Worm (Caenorhabditis elegans): ENCODE measurements around the gene ben-1.
A peak's percentile ranks its signal among the peaks of the same experiment; 100 is the strongest.

ben-1 gene

ce11 chrIII:3528342-3528741, 13.1 kb downstream of the ben-1 start, which contains the start of gene rpl-37:
Gene rpl-37, plus strand, starts transcription at chrIII:3528642.
- TF ChIP-seq vab-7 (GFP tag; IDR thresholded peaks at IDR 0.05) (no peak), unc-62 (GFP tag; optimal IDR thresholded peaks at IDR 0.05 in 1 of 2) (no peak), unc-62 (tag; optimal IDR thresholded peaks at IDR 0.05) (no peak), ctbp-1 (GFP tag; IDR thresholded peaks at IDR 0.05) (no peak), zfp-3 (GFP tag; conservative IDR thresholded peaks at IDR 0.05) (no peak), tag-97 (GFP tag; IDR thresholded peaks at IDR 0.05) (no peak), ceh-44 (GFP tag; IDR thresholded peaks at IDR 0.05) (no peak), snpc-4 (tag; optimal IDR thresholded peaks at IDR 0.05) (no peak), daf-19 (GFP tag; conservative IDR thresholded peaks at IDR 0.05) (no peak), mdl-1 (tag; optimal IDR thresholded peaks at IDR 0.05) (no peak)

ce11 chrIII:3523363-3523762, 18.1 kb downstream of the ben-1 start:
- TF ChIP-seq R02D3.7 (tag; optimal IDR thresholded peaks at IDR 0.05) (no peak), F26F4.8 (GFP tag; conservative IDR thresholded peaks at IDR 0.05) (no peak), unc-62 (GFP tag; optimal IDR thresholded peaks at IDR 0.05 in 1 of 2) (peak in 1 of 2 experiments; percentile 97), unc-62 (tag; optimal IDR thresholded peaks at IDR 0.05) (no peak)

- no peak for TF ChIP-seq egl-27 (tag; optimal IDR thresholded peaks at IDR 0.05)
- no peak for TF ChIP-seq lir-3 (tag; optimal IDR thresholded peaks at IDR 0.05)
- TF ChIP-seq pqm-1 (tag; optimal IDR thresholded peaks at IDR 0.05), result peak; percentile 55
- no peak for TF ChIP-seq lin-13 (GFP tag; optimal IDR thresholded peaks at IDR 0.05)
- peak; percentile 71 for TF ChIP-seq aha-1 (tag)
- no peak for TF ChIP-seq duxl-1 (tag; optimal IDR thresholded peaks at IDR 0.05; ENCODE audit: poor library complexity)
- no peak for TF ChIP-seq ceh-62 (tag; optimal IDR thresholded peaks at IDR 0.05)
- TF ChIP-seq daf-16 (GFP tag; optimal IDR thresholded peaks at IDR 0.05), result no peak
- TF ChIP-seq daf-16 (tag; optimal IDR thresholded peaks at IDR 0.05), result peak; percentile 67
- TF ChIP-seq lin-38 (GFP tag; IDR thresholded peaks at IDR 0.05), result no peak
- TF ChIP-seq ceh-44 (GFP tag; IDR thresholded peaks at IDR 0.05), result no peak
- peak; percentile 92 for TF ChIP-seq dmd-6 (GFP tag; IDR thresholded peaks at IDR 0.05)
- TF ChIP-seq hlh-11 (tag; optimal IDR thresholded peaks at IDR 0.05), result peak; percentile 74
- no peak for TF ChIP-seq madf-9 (GFP tag; conservative IDR thresholded peaks at IDR 0.05)
- no peak for TF ChIP-seq madf-5 (GFP tag; IDR thresholded peaks at IDR 0.05)
- TF ChIP-seq gei-8 (GFP tag; optimal IDR thresholded peaks at IDR 0.05), result no peak
- no peak for TF ChIP-seq mep-1 (tag; optimal IDR thresholded peaks at IDR 0.05)
- TF ChIP-seq ZK546.5 (tag; optimal IDR thresholded peaks at IDR 0.05), result no peak
- no peak for TF ChIP-seq saeg-2 (GFP tag; IDR thresholded peaks at IDR 0.05)
- peak in 1 of 2 experiments; percentile 18 for TF ChIP-seq lsy-2 (tag; optimal IDR thresholded peaks at IDR 0.05)
- TF ChIP-seq dve-1 (tag; optimal IDR thresholded peaks at IDR 0.05; ENCODE audit: insufficient read depth), result peak; percentile 85
- TF ChIP-seq mxl-2 (GFP tag; conservative IDR thresholded peaks at IDR 0.05), result 0 out of 2 replicates have a peak, but pooled peaks have one; percentile 21
- TF ChIP-seq mxl-3 (GFP tag; optimal IDR thresholded peaks at IDR 0.05), result peak; percentile 79
- TF ChIP-seq ZK337.2 (GFP tag; IDR thresholded peaks at IDR 0.05), result no peak
- TF ChIP-seq nhr-48 (tag; optimal IDR thresholded peaks at IDR 0.05), result peak; percentile 77
- no peak for TF ChIP-seq ctbp-1 (GFP tag; IDR thresholded peaks at IDR 0.05)
- TF ChIP-seq hmg-1.1 (GFP tag; IDR thresholded peaks at IDR 0.05), result no peak
- peak in 1 of 2 experiments; percentile 52 for TF ChIP-seq mdl-1 (tag; optimal IDR thresholded peaks at IDR 0.05)
- TF ChIP-seq F10B5.3 (tag; optimal IDR thresholded peaks at IDR 0.05), result no peak
- no peak for TF ChIP-seq daf-19 (GFP tag; conservative IDR thresholded peaks at IDR 0.05)
- no peak for TF ChIP-seq mdt-29 (GFP tag; IDR thresholded peaks at IDR 0.05)
- peak; percentile 65 for TF ChIP-seq nhr-28 (tag; optimal IDR thresholded peaks at IDR 0.05)
- no peak for TF ChIP-seq nhr-10 (tag; optimal IDR thresholded peaks at IDR 0.05)
- TF ChIP-seq ceh-82 (tag; optimal IDR thresholded peaks at IDR 0.05), result no peak
- peak; percentile 61 for TF ChIP-seq hlh-30 (tag; optimal IDR thresholded peaks at IDR 0.05; ENCODE audit: insufficient read depth)
- TF ChIP-seq Y75B8A.6 (GFP tag; IDR thresholded peaks at IDR 0.05), result no peak
- no peak for TF ChIP-seq nhr-42 (GFP tag; IDR thresholded peaks at IDR 0.05)
- no peak for TF ChIP-seq fkh-10 (GFP tag; optimal IDR thresholded peaks at IDR 0.05)
- peak; percentile 20 for TF ChIP-seq nhr-102 (tag; optimal IDR thresholded peaks at IDR 0.05)
- peak; percentile 52; the same call in 1 of the 2 replicates for TF ChIP-seq php-3 (GFP tag; IDR thresholded peaks at IDR 0.05)
These were observed 21.0 kb downstream of the ben-1 start for ce11 chrIII:3520417-3520816.
